Fruit fly (Drosophila melanogaster): ENCODE results near the gene CG14384.

CG14384 gene

DNA sequence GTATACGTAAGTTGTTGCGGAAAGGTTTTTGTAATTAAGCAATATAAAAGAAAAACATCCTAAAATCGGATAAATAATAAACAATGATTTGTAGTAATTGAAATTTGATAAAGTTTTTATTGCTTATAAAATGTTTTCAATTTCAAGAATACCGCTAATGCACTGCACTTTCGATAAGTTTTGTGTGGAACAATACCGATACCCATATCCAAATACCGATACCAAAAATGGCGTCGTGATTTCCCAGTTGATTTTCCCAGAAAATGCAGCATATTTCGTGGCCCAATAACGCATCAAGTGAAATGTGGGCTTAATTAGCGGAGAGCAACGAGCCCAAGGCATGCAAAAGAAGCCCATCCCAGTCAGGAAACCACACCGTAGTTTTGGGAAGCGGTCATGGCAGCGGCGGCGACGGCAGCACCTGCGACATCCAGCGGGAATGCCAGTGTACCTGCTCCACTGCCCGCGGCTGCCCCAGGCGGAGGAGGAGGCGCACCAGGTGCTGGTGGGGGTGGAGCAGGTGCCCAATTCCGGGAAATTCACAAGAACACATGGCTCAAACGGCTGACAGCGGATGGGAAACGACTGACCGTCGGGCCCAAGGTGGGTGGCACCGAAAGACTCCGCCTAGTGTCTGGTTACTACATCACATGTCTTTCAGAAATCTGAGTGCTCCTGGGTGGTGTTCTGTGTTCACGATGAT, 18.5 kb upstream of the CG14384 start, which contains the start of gene CG31342 (continued):
- no peak for TF ChIP-seq CG8089 (GFP tag; optimal IDR thresholded peaks at IDR 0.05)
- no peak for TF ChIP-seq odd (GFP tag; optimal IDR thresholded peaks at IDR 0.05)
- no peak for TF ChIP-seq repo (GFP tag; optimal IDR thresholded peaks at IDR 0.05)
- no peak for TF ChIP-seq NC2β (GFP tag; optimal IDR thresholded peaks at IDR 0.05)
- TF ChIP-seq CG13894 (tag; optimal IDR thresholded peaks at IDR 0.05) = no peak
- no peak for TF ChIP-seq Hr51 (GFP tag; optimal IDR thresholded peaks at IDR 0.05)
- TF ChIP-seq klu (GFP tag; IDR thresholded peaks at IDR 0.05) = no peak
- TF ChIP-seq CG1233 (GFP tag; optimal IDR thresholded peaks at IDR 0.05) = no peak
- TF ChIP-seq ind (GFP tag; optimal IDR thresholded peaks at IDR 0.05) = no peak
- TF ChIP-seq CG10147 (GFP tag; optimal IDR thresholded peaks at IDR 0.05) = no peak
- TF ChIP-seq CG9727 (GFP tag; optimal IDR thresholded peaks at IDR 0.05) = no peak
- no peak for TF ChIP-seq CG3065 (GFP tag; optimal IDR thresholded peaks at IDR 0.05)
- TF ChIP-seq CG12104 (GFP tag; optimal IDR thresholded peaks at IDR 0.05) = peak; percentile 24
- TF ChIP-seq ttk (GFP tag; IDR thresholded peaks at IDR 0.05) = no peak
- TF ChIP-seq CkIIα-i1 (GFP tag; IDR thresholded peaks at IDR 0.05) = no peak
- no peak for TF ChIP-seq CG6683 (GFP tag; optimal IDR thresholded peaks at IDR 0.05)
- TF ChIP-seq sim (GFP tag; IDR thresholded peaks at IDR 0.05) = no peak
- TF ChIP-seq gsb-n (tag; optimal IDR thresholded peaks at IDR 0.05) = no peak
- TF ChIP-seq salm (tag; optimal IDR thresholded peaks at IDR 0.05) = no peak
- no peak for TF ChIP-seq CG11504 (tag; optimal IDR thresholded peaks at IDR 0.05)
- no peak for TF ChIP-seq Sox102F (GFP tag; optimal IDR thresholded peaks at IDR 0.05)
- no peak for TF ChIP-seq Chrac-16 (GFP tag; optimal IDR thresholded peaks at IDR 0.05)
- no peak for TF ChIP-seq Blimp-1 (GFP tag; optimal IDR thresholded peaks at IDR 0.05)
- TF ChIP-seq CG6689 (GFP tag; IDR thresholded peaks at IDR 0.05) = no peak; the same call in 1 of the 2 replicates
- peak; percentile 27; the same call in 1 of the 2 replicates for TF ChIP-seq Atf6 (GFP tag; IDR thresholded peaks at IDR 0.05)
- TF ChIP-seq ro (GFP tag; IDR thresholded peaks at IDR 0.05) = no peak
- no peak for TF ChIP-seq CG2889 (GFP tag; IDR thresholded peaks at IDR 0.05)
- TF ChIP-seq tin (GFP tag; optimal IDR thresholded peaks at IDR 0.05) = peak; percentile 17
- TF ChIP-seq CG18011 (GFP tag; optimal IDR thresholded peaks at IDR 0.05) = no peak
- no peak for TF ChIP-seq CG42726 (GFP tag; IDR thresholded peaks at IDR 0.05; ENCODE audit: partially characterized antibody)
- peak in 1 of 3 experiments; percentile 58 for TF ChIP-seq lola (GFP tag; optimal IDR thresholded peaks at IDR 0.05)
- peak; percentile 20; the same call in 1 of the 2 replicates for TF ChIP-seq stc (GFP tag; IDR thresholded peaks at IDR 0.05)
- no peak for TF ChIP-seq fd96Cb (tag; optimal IDR thresholded peaks at IDR 0.05)
- TF ChIP-seq caup (GFP tag; optimal IDR thresholded peaks at IDR 0.05; ENCODE audit: severe bottlenecking) = no peak
- TF ChIP-seq CG7357 (GFP tag; IDR thresholded peaks at IDR 0.05) = no peak
- no peak for TF ChIP-seq Mes4 (GFP tag; optimal IDR thresholded peaks at IDR 0.05)
- TF ChIP-seq Poxn (GFP tag; IDR thresholded peaks at IDR 0.05) = no peak
- no peak for TF ChIP-seq aop (GFP tag; IDR thresholded peaks at IDR 0.05)
- TF ChIP-seq CG9932 (GFP tag; IDR thresholded peaks at IDR 0.05) = peak; percentile 38; the same call in 1 of the 2 replicates
- TF ChIP-seq ato (GFP tag; IDR thresholded peaks at IDR 0.05; ENCODE audit: partially characterized antibody) = peak; percentile 23; the same call in 1 of the 2 replicates
- TF ChIP-seq chif (GFP tag; optimal IDR thresholded peaks at IDR 0.05) = peak in 1 of 2 experiments; percentile 23
- TF ChIP-seq chm (GFP tag; IDR thresholded peaks at IDR 0.05) = no peak
- TF ChIP-seq CG2129 (GFP tag; IDR thresholded peaks at IDR 0.05; ENCODE audit: partially characterized antibody) = peak; percentile 30; the same call in 1 of the 2 replicates
- TF ChIP-seq CG17568 (GFP tag; optimal IDR thresholded peaks at IDR 0.05) = no peak
- peak; percentile 93 for TF ChIP-seq CG30020 (tag; optimal IDR thresholded peaks at IDR 0.05)
- 0 out of 3 replicates have a peak, but pooled peaks have one; percentile 45 for TF ChIP-seq mld (GFP tag; IDR thresholded peaks at IDR 0.05; ENCODE audit: partially characterized antibody)
- TF ChIP-seq lilli (GFP tag; optimal IDR thresholded peaks at IDR 0.05) = peak; percentile 46
- no peak for TF ChIP-seq CG10431 (GFP tag; optimal IDR thresholded peaks at IDR 0.05)
- TF ChIP-seq CG17359 (tag; optimal IDR thresholded peaks at IDR 0.05) = peak; percentile 55

All from whole organism, embryonic.